Worm (Caenorhabditis elegans): ENCODE results near the gene F11F1.1.
A peak's percentile ranks its signal among the peaks of the same experiment; 100 is the strongest.

The F11F1.1 gene

ce11 chrIII:13383159-13383558, 12.2 kb upstream of the F11F1.1 start:
- TF ChIP-seq nhr-71 (tag; optimal IDR thresholded peaks at IDR 0.05) (no peak), ceh-88 (GFP tag; IDR thresholded peaks at IDR 0.05) (no peak), nhr-85 (tag) (no peak), zag-1 (tag; optimal IDR thresholded peaks at IDR 0.05) (no peak), efl-1 (optimal IDR thresholded peaks at IDR 0.05) (no peak), efl-1 (GFP tag; optimal IDR thresholded peaks at IDR 0.05 in 1 of 2) (peak in 1 of 2 experiments; percentile 7), lin-14 (GFP tag; optimal IDR thresholded peaks at IDR 0.05) (no peak), unc-98 (GFP tag; IDR thresholded peaks at IDR 0.05) (no peak), egl-13 (tag; optimal IDR thresholded peaks at IDR 0.05) (no peak), xbp-1 (tag; optimal IDR thresholded peaks at IDR 0.05) (peak; percentile 57), sup-37 (GFP tag; optimal IDR thresholded peaks at IDR 0.05) (no peak), unc-86 (tag; optimal IDR thresholded peaks at IDR 0.05) (no peak), blmp-1 (tag; optimal IDR thresholded peaks at IDR 0.05) (no peak), ces-1 (GFP tag; optimal IDR thresholded peaks at IDR 0.05) (no peak), sptf-1 (tag; optimal IDR thresholded peaks at IDR 0.05) (no peak), dsc-1 (tag; optimal IDR thresholded peaks at IDR 0.05) (no peak), nhr-76 (tag; optimal IDR thresholded peaks at IDR 0.05) (no peak), nhr-28 (tag; optimal IDR thresholded peaks at IDR 0.05) (no peak)

- no peak for TF ChIP-seq ceh-82 (tag; optimal IDR thresholded peaks at IDR 0.05)
- no peak for TF ChIP-seq lsy-2 (tag; optimal IDR thresholded peaks at IDR 0.05)
- TF ChIP-seq ama-1 (optimal IDR thresholded peaks at IDR 0.05) = no peak
- no peak for TF ChIP-seq mef-2 (tag; optimal IDR thresholded peaks at IDR 0.05)
- no peak for TF ChIP-seq dpl-1 (GFP tag; optimal IDR thresholded peaks at IDR 0.05)
- no peak for TF ChIP-seq pqm-1 (tag; optimal IDR thresholded peaks at IDR 0.05)
- no peak for TF ChIP-seq blmp-1 (tag; optimal IDR thresholded peaks at IDR 0.05)
- no peak for TF ChIP-seq lin-13 (GFP tag; optimal IDR thresholded peaks at IDR 0.05)
- TF ChIP-seq xbp-1 (tag; optimal IDR thresholded peaks at IDR 0.05) = no peak
- no peak for TF ChIP-seq hlh-4 (tag; optimal IDR thresholded peaks at IDR 0.05)
- TF ChIP-seq lin-39 (tag; optimal IDR thresholded peaks at IDR 0.05) = no peak
- TF ChIP-seq tlp-1 (tag; optimal IDR thresholded peaks at IDR 0.05) = no peak
- TF ChIP-seq ceh-90 (tag; optimal IDR thresholded peaks at IDR 0.05) = no peak
- TF ChIP-seq unc-98 (GFP tag; IDR thresholded peaks at IDR 0.05) = no peak
- TF ChIP-seq C16A3.4 (tag; optimal IDR thresholded peaks at IDR 0.05) = no peak
- no peak for TF ChIP-seq dsc-1 (tag; optimal IDR thresholded peaks at IDR 0.05)
- TF ChIP-seq lir-3 (tag; optimal IDR thresholded peaks at IDR 0.05; ENCODE audit: poor library complexity) = no peak
- no peak for TF ChIP-seq nhr-90 (tag; optimal IDR thresholded peaks at IDR 0.05; ENCODE audit: poor library complexity)
- no peak for TF ChIP-seq swsn-7 (tag; optimal IDR thresholded peaks at IDR 0.05)
Measured at ce11 chrIII:13385850-13386249, 9.5 kb upstream of the F11F1.1 start, which contains the start of gene T03F6.4. T03F6.4 (plus strand) TSS chrIII:13386150.

ce11 chrIII:13388621-13389020, 6.7 kb upstream of the F11F1.1 start:
- no peak for TF ChIP-seq nhr-19 (GFP tag; conservative IDR thresholded peaks at IDR 0.05)
- TF ChIP-seq nhr-12 (tag; optimal IDR thresholded peaks at IDR 0.05) = no peak
- TF ChIP-seq lsy-2 (tag; optimal IDR thresholded peaks at IDR 0.05) = no peak
- peak; percentile 73 for TF ChIP-seq elt-2 (tag; optimal IDR thresholded peaks at IDR 0.05)
- TF ChIP-seq alr-1 (tag; optimal IDR thresholded peaks at IDR 0.05; ENCODE audit: borderline replicate concordance) = no peak
- TF ChIP-seq ztf-11 (tag; optimal IDR thresholded peaks at IDR 0.05) = no peak

- TF ChIP-seq ces-1 (GFP tag; optimal IDR thresholded peaks at IDR 0.05) (no peak), ceh-90 (tag; optimal IDR thresholded peaks at IDR 0.05) (no peak), pag-3 (tag; optimal IDR thresholded peaks at IDR 0.05; ENCODE audit: borderline replicate concordance, insufficient read depth) (no peak), ceh-82 (tag; optimal IDR thresholded peaks at IDR 0.05) (no peak), blmp-1 (tag; optimal IDR thresholded peaks at IDR 0.05) (no peak), nhr-28 (tag; optimal IDR thresholded peaks at IDR 0.05) (no peak)
Measured at ce11 chrIII:13389078-13389477, 6.3 kb upstream of the F11F1.1 start, which contains the start of gene T03F6.3. T03F6.3 (plus strand) TSS chrIII:13389395.

Measured in whole organism, L1 larva.